Worm (Caenorhabditis elegans) whole organism, mixed stage, embryonic: ENCODE results near the gene B0281.3.

ENCODE experiments used
- lsy-2 ChIP-seq: fragments of 150-350 bp; optimal IDR thresholded peaks from 2 replicates; lab custom pipeline; 2014; ENCODE audit warnings: missing biosample characterization, missing genetic modification characterization
- pha-4 ChIP-seq: fragments of 150-350 bp; optimal IDR thresholded peaks from 2 replicates; lab custom pipeline; 2018; ENCODE audit warnings: missing biosample characterization, missing genetic modification reagents, missing genetic modification characterization
- snpc-4 ChIP-seq: fragments of 150-350 bp; optimal IDR thresholded peaks from 2 replicates; lab custom pipeline; 2014; ENCODE audit warnings: missing biosample characterization, missing genetic modification characterization
- sptf-1 ChIP-seq: sonication (generic microtip); optimal IDR thresholded peaks from 2 replicates; lab custom pipeline; 2017; ENCODE audit warnings: mild to moderate bottlenecking, missing genetic modification characterization, moderate library complexity, missing compliant biosample characterization
- unc-39 ChIP-seq: fragments of 150-350 bp; optimal IDR thresholded peaks from 2 replicates; lab custom pipeline; 2014; ENCODE audit warnings: missing biosample characterization, missing genetic modification characterization

- no peak for TF ChIP-seq pha-4 (tag; lab: Kevin White, UChicago)
- no peak for TF ChIP-seq lsy-2 (tag; lab: Kevin White, UChicago)
- TF ChIP-seq unc-39 (tag; lab: Kevin White, UChicago): no peak
- TF ChIP-seq snpc-4 (tag; lab: Kevin White, UChicago): no peak
- TF ChIP-seq sptf-1: no peak
Measured at ce11 chrII:2305507-2305906, 1.3 kb upstream of the B0281.3 start.
